Worm (Caenorhabditis elegans) whole organism, dauer: Measurements from ENCODE around the gene C28H8.8.

ENCODE experiments used
- unc-62 ChIP-seq: sonication (generic microtip); optimal IDR thresholded peaks from 2 replicates; lab custom pipeline; 2017; ENCODE audit warnings: missing biosample characterization, missing genetic modification reagents, missing genetic modification characterization

C28H8.8 gene

ce11 chrIII:5888675-5889074, at the start of gene C28H8.8:
Gene C28H8.8 (minus strand): TSS chrIII:5888775.
- TF ChIP-seq unc-62 (GFP tag; lab: Kevin White, UChicago): no peak

DNA sequence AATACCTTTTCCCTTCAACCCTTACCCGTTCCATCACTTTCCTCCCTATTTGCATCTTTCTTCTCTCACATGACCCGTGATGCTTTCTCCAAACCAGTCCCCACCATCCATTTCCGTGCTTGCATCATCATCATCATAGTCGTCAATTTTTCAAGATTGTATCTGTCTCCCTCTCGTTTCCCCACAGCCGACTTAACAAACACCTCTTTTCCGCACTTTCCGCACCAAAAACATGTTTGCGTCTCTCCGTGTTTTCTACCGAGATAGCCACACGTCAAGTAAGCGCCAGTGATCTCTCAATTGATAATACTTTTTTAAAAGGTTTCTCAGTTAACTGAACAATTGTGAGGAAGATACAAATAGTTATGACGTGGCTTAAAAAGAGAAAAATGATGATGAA, 49.4 kb upstream of the C28H8.8 start:
- no peak for TF ChIP-seq unc-62 (GFP tag; lab: Kevin White, UChicago)

DNA sequence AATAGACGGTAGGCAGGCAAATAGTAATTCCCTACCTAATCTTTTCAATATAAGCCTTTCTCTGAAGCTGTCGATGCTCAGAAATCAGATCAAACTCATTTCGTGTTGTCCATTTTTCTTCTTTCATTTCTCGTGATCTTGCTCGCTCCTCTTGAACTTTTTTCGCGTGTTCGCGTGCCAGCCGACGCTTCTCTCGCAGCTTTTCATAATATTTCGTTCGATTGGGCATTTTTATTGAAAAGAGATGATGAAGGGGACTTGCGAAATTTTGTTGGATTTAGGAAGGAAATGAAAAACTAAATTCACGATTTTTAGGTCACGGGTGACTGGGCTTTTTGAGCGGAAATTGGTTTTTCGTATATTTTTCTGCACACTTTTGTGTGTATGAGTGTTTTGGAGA, 48.4 kb upstream of the C28H8.8 start, which contains the start of gene EGAP1.1:
EGAP1.1 (minus strand) TSS at position 229 of the 400 bp plus-strand sequence.
- TF ChIP-seq unc-62 (GFP tag; lab: Kevin White, UChicago): no peak

DNA sequence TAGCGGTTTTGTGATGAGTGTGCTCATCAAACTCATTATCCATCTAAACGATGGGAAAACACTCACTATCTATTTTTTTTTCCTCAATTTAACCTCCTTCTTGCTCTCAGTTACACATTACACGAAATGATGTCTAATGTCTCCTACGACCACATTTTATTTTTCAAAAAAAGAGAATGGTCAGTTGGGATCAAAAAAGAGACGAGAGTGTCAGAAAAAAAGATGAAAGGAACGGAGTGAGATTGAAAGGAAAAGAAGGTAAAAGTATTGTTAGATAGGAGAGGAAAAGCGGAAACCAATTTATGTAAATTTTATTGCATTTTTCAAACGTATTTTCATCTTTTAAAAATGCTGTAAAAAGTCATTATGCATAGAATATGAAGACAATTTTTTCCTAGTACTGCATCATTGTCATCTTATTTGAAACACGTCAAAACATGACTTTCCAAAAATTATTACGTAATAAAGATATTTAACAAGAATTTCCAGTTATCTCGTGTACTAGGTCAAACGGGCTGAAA, 45.6 kb upstream of the C28H8.8 start:
- TF ChIP-seq unc-62 (GFP tag; lab: Kevin White, UChicago): no peak

DNA sequence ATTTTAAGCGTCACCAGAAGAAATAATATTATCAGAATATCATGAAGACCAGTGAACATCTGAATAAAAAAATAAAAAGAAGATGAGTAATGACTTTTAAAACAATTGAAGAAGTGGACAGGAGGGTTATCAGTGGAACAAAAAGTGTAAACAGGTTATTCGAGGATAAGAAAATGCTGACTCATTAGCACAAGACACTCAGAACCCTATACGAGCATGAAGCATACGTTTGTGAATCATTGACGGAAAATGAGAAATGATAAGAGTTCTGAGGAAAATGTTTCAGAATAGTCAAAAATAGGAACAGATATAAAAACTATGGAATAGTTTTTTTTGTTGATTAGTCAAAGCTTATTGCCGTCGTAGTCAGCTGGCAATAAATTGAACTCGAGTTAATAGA, 44.3 kb upstream of the C28H8.8 start, which contains the start of gene zmp-1:
zmp-1 (minus strand) TSS at position 101 of the 400 bp plus-strand sequence.
- no peak for TF ChIP-seq unc-62 (GFP tag; lab: Kevin White, UChicago)

DNA sequence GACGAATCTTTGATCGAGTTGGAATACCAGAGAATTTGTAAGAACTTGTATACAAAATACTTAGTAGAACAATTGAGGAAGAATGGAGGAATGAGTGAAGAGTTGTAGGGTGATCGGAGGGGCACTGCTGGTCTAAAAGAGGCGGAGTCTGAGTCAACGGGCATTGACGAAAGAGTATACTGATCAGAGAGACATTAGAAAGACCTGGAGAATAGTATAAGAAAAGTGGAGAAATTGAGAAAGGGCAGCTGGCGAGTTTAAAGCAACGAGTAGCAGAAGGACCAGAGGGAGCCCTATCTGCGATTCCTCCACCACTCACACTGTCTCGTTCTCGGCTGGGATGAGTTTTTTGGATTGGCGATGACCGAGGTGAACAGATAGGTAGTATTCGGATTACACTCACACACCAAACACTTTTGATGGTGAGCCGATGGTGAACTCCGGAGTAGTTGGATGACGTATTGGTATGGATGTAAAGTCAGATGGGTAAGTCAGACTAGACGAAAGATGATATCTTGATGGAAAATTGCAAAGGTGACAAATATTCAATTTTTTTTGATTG, 42.9 kb upstream of the C28H8.8 start, which contains the start of gene EGAP1.5:
EGAP1.5 (plus strand) TSS at position 289 of the 562 bp plus-strand sequence.
- TF ChIP-seq unc-62 (GFP tag; lab: Kevin White, UChicago): no peak

DNA sequence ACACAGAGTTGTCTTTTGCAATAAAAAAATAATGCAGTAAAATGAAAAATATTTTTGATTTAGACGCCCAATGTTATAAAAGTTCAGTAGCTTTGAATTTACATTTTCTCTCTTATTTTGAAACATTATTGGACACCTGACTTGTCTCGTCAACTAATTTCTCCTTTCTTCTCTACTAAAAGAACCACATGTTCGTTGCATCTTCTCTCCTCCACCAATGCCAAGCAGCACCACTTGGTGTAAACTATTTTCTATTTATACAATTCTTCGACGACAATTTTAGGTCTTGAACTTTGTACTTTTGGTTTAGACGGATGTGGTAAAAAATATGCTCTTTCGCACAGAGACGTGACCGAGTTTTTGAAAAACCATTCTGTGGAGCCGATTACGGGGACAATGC, 42.1 kb upstream of the C28H8.8 start:
- TF ChIP-seq unc-62 (GFP tag; lab: Kevin White, UChicago): no peak

ce11 chrIII:5925724-5926123, 37.1 kb upstream of the C28H8.8 start, which contains the start of the genes dnc-2 and bcl-7:
Gene dnc-2 (minus strand): TSS chrIII:5925756.
Gene bcl-7 (plus strand): TSS chrIII:5926086.
- no peak for TF ChIP-seq unc-62 (GFP tag; lab: Kevin White, UChicago)

- TF ChIP-seq unc-62 (GFP tag; lab: Kevin White, UChicago): no peak
Observed at ce11 chrIII:5922236-5922635, 33.7 kb upstream of the C28H8.8 start.

DNA sequence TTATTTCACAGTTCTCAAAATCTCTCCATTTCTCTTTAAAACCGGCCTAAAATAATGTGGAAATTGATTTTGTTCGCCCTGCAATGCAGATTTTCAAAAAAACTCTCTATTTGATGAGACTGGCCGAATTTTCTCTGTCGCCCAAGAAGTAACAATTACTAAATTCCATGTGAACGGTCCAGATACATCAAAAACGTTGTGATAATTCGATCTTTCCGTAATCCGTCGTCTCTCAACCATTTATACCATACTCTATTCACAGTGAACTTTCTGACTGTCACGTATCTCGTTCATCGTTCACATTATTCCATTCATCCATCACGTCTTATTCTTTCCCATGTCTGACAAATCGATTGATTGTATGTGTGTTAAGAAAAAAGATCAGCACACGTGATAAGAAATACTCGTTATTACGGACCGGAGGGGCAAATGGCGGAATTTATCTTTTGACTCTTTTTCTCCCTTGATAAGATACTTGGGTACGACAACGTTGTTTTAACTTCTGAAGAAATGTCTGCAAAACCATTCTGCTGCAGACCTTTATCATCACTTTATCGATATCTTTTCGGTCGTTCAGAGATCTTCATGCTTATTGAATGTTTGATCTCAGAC, 32.6 kb upstream of the C28H8.8 start:
- TF ChIP-seq unc-62 (GFP tag; lab: Kevin White, UChicago): no peak

ce11 chrIII:5919799-5920387, 31.3 kb upstream of the C28H8.8 start, which contains the start of the genes tdo-2 and C28H8.2:
Gene tdo-2 (minus strand): TSS chrIII:5919955.
Gene C28H8.2 (plus strand): TSS chrIII:5920322.
- no peak for TF ChIP-seq unc-62 (GFP tag; lab: Kevin White, UChicago)

- TF ChIP-seq unc-62 (GFP tag; lab: Kevin White, UChicago): no peak
Observed at ce11 chrIII:5917365-5917958, 28.9 kb upstream of the C28H8.8 start.

DNA sequence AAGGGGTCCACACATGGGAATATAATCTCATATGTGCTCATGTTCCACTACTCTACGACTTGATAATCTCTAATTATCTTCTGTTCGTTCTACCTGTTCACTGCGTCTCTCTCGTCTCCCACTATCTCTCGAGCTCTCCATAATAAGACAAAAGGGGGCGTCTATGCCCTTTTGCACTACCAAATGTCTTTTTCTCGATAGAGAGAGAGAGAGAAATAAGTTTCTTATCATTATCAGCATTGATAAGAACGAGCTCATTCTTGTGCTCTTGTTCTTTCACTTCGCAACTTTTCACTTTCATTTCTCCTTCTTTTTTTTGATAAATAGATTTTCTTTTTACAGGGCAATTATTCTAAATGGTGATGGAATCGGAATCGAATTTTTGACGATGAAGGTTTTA, 27.4 kb upstream of the C28H8.8 start:
- TF ChIP-seq unc-62 (GFP tag; lab: Kevin White, UChicago): no peak

ce11 chrIII:5914717-5915116, 26.1 kb upstream of the C28H8.8 start:
- no peak for TF ChIP-seq unc-62 (GFP tag; lab: Kevin White, UChicago)

- no peak for TF ChIP-seq unc-62 (GFP tag; lab: Kevin White, UChicago)
Observed at ce11 chrIII:5908408-5908807, 19.8 kb upstream of the C28H8.8 start, which contains the start of gene C28H8.3. Gene C28H8.3 (plus strand): TSS chrIII:5908700.

ce11 chrIII:5906749-5907148, 18.2 kb upstream of the C28H8.8 start, which contains the start of gene erd-2.2:
Gene erd-2.2 (plus strand): TSS chrIII:5907049.
- no peak for TF ChIP-seq unc-62 (GFP tag; lab: Kevin White, UChicago)
